Fruit fly (Drosophila melanogaster): Measurements from ENCODE around the gene CG3277.

The CG3277 gene

DNA sequence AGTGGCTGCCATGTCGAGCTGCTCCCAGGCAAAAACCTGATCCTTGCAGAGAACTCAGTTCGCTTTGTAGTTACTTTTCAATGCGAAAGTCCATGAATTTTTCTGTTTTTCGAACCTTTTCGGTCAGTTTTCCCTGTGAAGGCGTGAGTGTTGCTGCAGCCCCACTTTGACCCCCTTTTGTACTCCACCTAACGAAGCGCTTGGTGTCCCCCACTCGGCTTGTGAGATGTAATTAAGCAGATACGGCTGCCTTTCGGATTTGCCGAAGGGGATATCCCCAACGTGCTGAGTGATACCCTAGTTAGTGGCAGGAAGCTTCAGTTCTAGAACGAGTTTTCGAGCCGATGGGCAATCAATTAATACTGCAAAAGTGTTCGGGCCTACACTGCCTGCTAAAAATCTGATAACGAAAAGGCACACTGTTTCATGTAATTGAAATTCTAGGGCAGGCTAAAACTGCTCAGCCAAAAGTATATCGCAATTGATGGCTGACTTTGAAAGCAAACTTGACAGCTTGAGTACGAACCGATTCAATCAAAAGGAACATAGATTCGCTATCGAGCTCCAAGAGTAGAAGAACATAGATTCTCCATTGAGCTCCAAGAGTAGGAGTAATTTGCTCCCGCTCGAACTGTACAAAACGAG lies 47.8 kb downstream of the CG3277 start (continued):
- TF ChIP-seq CG32006 (GFP tag; optimal IDR thresholded peaks at IDR 0.05), result peak; percentile 20
- no peak for TF ChIP-seq Lpt (GFP tag; optimal IDR thresholded peaks at IDR 0.05)
- TF ChIP-seq Sox15 (GFP tag; optimal IDR thresholded peaks at IDR 0.05), result peak; percentile 10
- TF ChIP-seq vri (GFP tag; optimal IDR thresholded peaks at IDR 0.05), result no peak
- peak; percentile 7 for TF ChIP-seq lz (GFP tag; optimal IDR thresholded peaks at IDR 0.05)
- no peak for TF ChIP-seq dac (GFP tag; optimal IDR thresholded peaks at IDR 0.05)
- peak; percentile 45; the same call in 2 of the 3 replicates for TF ChIP-seq CG6163 (GFP tag; IDR thresholded peaks at IDR 0.05)
- TF ChIP-seq fd85E (GFP tag; optimal IDR thresholded peaks at IDR 0.05), result no peak
- TF ChIP-seq fkh (GFP tag; optimal IDR thresholded peaks at IDR 0.05), result no peak
- TF ChIP-seq CG8319 (GFP tag; optimal IDR thresholded peaks at IDR 0.05), result no peak
- no peak for TF ChIP-seq CG11762 (GFP tag; optimal IDR thresholded peaks at IDR 0.05; ENCODE audit: insufficient read depth)
- TF ChIP-seq CG1621 (tag; optimal IDR thresholded peaks at IDR 0.05), result peak; percentile 41
- TF ChIP-seq CG16779 (tag; optimal IDR thresholded peaks at IDR 0.05), result no peak
- TF ChIP-seq cyc (GFP tag; optimal IDR thresholded peaks at IDR 0.05), result peak; percentile 11
- peak; percentile 66 for TF ChIP-seq svp (GFP tag)
- peak; percentile 25 for TF ChIP-seq Eip75B (GFP tag; optimal IDR thresholded peaks at IDR 0.05)
- peak; percentile 29 for TF ChIP-seq Sox102F (GFP tag; optimal IDR thresholded peaks at IDR 0.05)
- TF ChIP-seq CG10669 (GFP tag; optimal IDR thresholded peaks at IDR 0.05), result peak; percentile 62
- TF ChIP-seq Hr39 (GFP tag; optimal IDR thresholded peaks at IDR 0.05), result peak; percentile 25
- TF ChIP-seq CG15336 (GFP tag; IDR thresholded peaks at IDR 0.05), result no peak
- TF ChIP-seq CG9139 (GFP tag; optimal IDR thresholded peaks at IDR 0.05), result peak; percentile 4
- 0 out of 3 replicates have a peak, but pooled peaks have one; percentile 33 for TF ChIP-seq CG8119 (GFP tag; IDR thresholded peaks at IDR 0.05)
- TF ChIP-seq eg (GFP tag; IDR thresholded peaks at IDR 0.05), result no peak
- peak; percentile 52 for TF ChIP-seq spab (GFP tag; optimal IDR thresholded peaks at IDR 0.05)
- TF ChIP-seq CG10631 (GFP tag; optimal IDR thresholded peaks at IDR 0.05), result peak; percentile 39
- no peak for TF ChIP-seq Gug (GFP tag; IDR thresholded peaks at IDR 0.05)
- TF ChIP-seq ss (GFP tag; optimal IDR thresholded peaks at IDR 0.05), result peak; percentile 72 to 77
- no peak for TF ChIP-seq Hr38 (GFP tag; optimal IDR thresholded peaks at IDR 0.05)
- peak; percentile 36 for TF ChIP-seq topi (GFP tag; optimal IDR thresholded peaks at IDR 0.05)

DNA sequence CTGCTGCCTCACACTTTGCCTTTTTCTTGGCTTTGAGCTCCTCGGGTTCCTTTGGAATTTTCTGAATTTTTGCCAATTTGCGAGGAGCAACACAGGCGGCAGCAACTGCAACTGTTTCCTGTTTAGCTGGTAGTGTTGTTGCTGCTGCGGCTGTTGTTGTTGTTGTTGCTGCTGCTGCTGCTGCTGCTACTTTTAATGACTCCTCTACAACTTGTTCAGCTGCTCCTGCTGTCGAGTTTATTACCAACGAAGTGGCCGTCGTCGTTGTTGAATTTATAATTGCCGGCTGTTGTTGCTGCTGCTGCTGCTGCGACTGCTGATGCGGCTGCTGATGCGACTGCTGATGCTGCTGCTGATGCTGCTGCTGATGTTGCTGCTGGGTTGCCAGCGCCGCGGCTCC lies 49.0 kb downstream of the CG3277 start:
- TF ChIP-seq CG34406 (GFP tag; optimal IDR thresholded peaks at IDR 0.05) (no peak), CG6163 (GFP tag; IDR thresholded peaks at IDR 0.05) (no peak), CG3919 (GFP tag; optimal IDR thresholded peaks at IDR 0.05) (no peak), fkh (GFP tag; optimal IDR thresholded peaks at IDR 0.05) (no peak), CG32006 (GFP tag; optimal IDR thresholded peaks at IDR 0.05) (no peak), dsx (GFP tag; optimal IDR thresholded peaks at IDR 0.05; ENCODE audit: poor library complexity, severe bottlenecking) (peak; percentile 80), Lpt (GFP tag; optimal IDR thresholded peaks at IDR 0.05) (no peak), Met (GFP tag; optimal IDR thresholded peaks at IDR 0.05) (no peak), CG6808 (GFP tag; optimal IDR thresholded peaks at IDR 0.05) (no peak), dac (GFP tag; optimal IDR thresholded peaks at IDR 0.05) (no peak), achi (GFP tag; optimal IDR thresholded peaks at IDR 0.05) (no peak), Eip78C (GFP tag) (peak; percentile 61)

DNA sequence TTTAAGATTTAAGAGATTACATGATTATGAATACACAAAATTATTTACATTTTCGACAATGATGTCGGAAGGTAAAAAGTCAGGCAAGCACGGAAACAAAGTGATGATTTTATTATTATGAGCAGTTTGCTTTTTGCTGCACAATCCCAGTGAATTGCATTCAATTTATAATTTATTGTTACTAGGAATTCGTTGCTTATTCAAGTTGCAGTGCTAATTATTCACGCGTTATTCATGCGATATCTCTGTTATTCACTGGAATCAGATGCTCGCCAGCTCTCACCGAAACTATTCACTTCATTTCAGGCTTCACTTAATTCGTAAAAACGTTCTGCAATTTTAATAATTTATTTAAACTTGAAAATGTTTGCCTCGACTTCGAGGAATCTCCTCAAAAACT lies 49.9 kb downstream of the CG3277 start:
- TF ChIP-seq svp (GFP tag) (peak; percentile 54), CG11762 (GFP tag; optimal IDR thresholded peaks at IDR 0.05; ENCODE audit: insufficient read depth) (no peak), Ets96B (tag; optimal IDR thresholded peaks at IDR 0.05) (no peak)
